Fruit fly (Drosophila melanogaster) whole organism, embryonic: ENCODE results near the gene Rai1.

Experiments
- CG10274 ChIP-seq: fragments of 200-800 bp; sonication (Bioruptor generic); optimal IDR thresholded peaks from 3 replicates; lab custom pipeline; 2017; ENCODE audit warnings: missing biosample characterization, mild to moderate bottlenecking, missing genetic modification characterization
- CG10431 ChIP-seq: fragments of 200-800 bp; sonication (Bioruptor generic); optimal IDR thresholded peaks from 3 replicates; lab custom pipeline; 2018; ENCODE audit warnings: missing biosample characterization, mild to moderate bottlenecking, missing genetic modification characterization
- CG10959 ChIP-seq: fragments of 200-800 bp; sonication (Bioruptor generic); IDR thresholded peaks from 2 replicates; pipeline ENCODE4 v1.3.6; 2022; ENCODE audit warnings: missing biosample characterization, missing genetic modification characterization
- CG10979 ChIP-seq: fragments of 200-800 bp; sonication (Bioruptor generic); optimal IDR thresholded peaks from 2 replicates; lab custom pipeline; 2018; ENCODE audit warnings: missing biosample characterization, mild to moderate bottlenecking, missing genetic modification characterization, moderate library complexity
- CG12769 ChIP-seq: fragments of 200-800 bp; sonication (Bioruptor generic); optimal IDR thresholded peaks from 2 replicates; lab custom pipeline; 2019; ENCODE audit warnings: missing biosample characterization, mild to moderate bottlenecking, missing genetic modification characterization, moderate library complexity
- CG13424 ChIP-seq: fragments of 200-800 bp; sonication (Bioruptor generic); optimal IDR thresholded peaks from 2 replicates; lab custom pipeline; 2019; ENCODE audit warnings: missing biosample characterization, mild to moderate bottlenecking, missing genetic modification characterization, moderate library complexity
- CG13624 ChIP-seq: fragments of 200-800 bp; sonication (Bioruptor generic); optimal IDR thresholded peaks from 2 replicates; lab custom pipeline; 2016; ENCODE audit warnings: missing biosample characterization, missing genetic modification characterization
- CG13775 ChIP-seq: fragments of 200-800 bp; sonication (Bioruptor generic); optimal IDR thresholded peaks from 3 replicates; lab custom pipeline; 2017; ENCODE audit warnings: missing biosample characterization, mild to moderate bottlenecking, missing genetic modification characterization
- CG14441 ChIP-seq: fragments of 200-800 bp; sonication (Bioruptor generic); IDR thresholded peaks from 2 replicates; pipeline ENCODE4 v1.3.6; 2022; ENCODE audit warnings: missing biosample characterization, missing genetic modification characterization
- CG18262 ChIP-seq: fragments of 200-800 bp; optimal IDR thresholded peaks from 3 replicates; lab custom pipeline; 2019; ENCODE audit warnings: missing biosample characterization, mild to moderate bottlenecking, missing genetic modification characterization, moderate library complexity
- CG18619 ChIP-seq: fragments of 200-800 bp; sonication (Bioruptor generic); optimal IDR thresholded peaks from 3 replicates; lab custom pipeline; 2017; ENCODE audit warnings: missing biosample characterization, mild to moderate bottlenecking, missing genetic modification characterization
- CG2202 ChIP-seq: fragments of 200-800 bp; sonication (Bioruptor generic); optimal IDR thresholded peaks from 2 replicates; lab custom pipeline; 2018; ENCODE audit warnings: missing biosample characterization, mild to moderate bottlenecking, missing genetic modification characterization
- CG2712 ChIP-seq: fragments of 200-800 bp; optimal IDR thresholded peaks from 3 replicates; lab custom pipeline; 2019; ENCODE audit warnings: missing biosample characterization, mild to moderate bottlenecking, missing genetic modification characterization, moderate library complexity
- CG34422 ChIP-seq: fragments of 200-800 bp; sonication (Bioruptor generic); IDR thresholded peaks from 3 replicates; pipeline ENCODE4 v1.3.6; 2022; ENCODE audit warnings: missing biosample characterization, missing genetic modification characterization
- CG4820 ChIP-seq: fragments of 200-800 bp; sonication (Bioruptor generic); optimal IDR thresholded peaks from 3 replicates; lab custom pipeline; 2016; ENCODE audit warnings: missing biosample characterization, missing genetic modification characterization
- CG7271 ChIP-seq: fragments of 200-800 bp; sonication (Bioruptor generic); optimal IDR thresholded peaks from 2 replicates; lab custom pipeline; 2018; ENCODE audit warnings: missing biosample characterization, mild to moderate bottlenecking, missing genetic modification characterization, moderate library complexity
- CG8478 ChIP-seq: fragments of >200 bp; optimal IDR thresholded peaks from 2 replicates; lab custom pipeline; 2018
- Chrac-16 ChIP-seq: fragments of 200-800 bp; sonication (Bioruptor generic); optimal IDR thresholded peaks from 3 replicates; lab custom pipeline; 2016; ENCODE audit warnings: missing biosample characterization, missing genetic modification characterization
- Dek ChIP-seq: fragments of 200-800 bp; sonication (Bioruptor generic); optimal IDR thresholded peaks from 3 replicates; lab custom pipeline; 2019; ENCODE audit warnings: missing biosample characterization, mild to moderate bottlenecking, missing genetic modification characterization, moderate library complexity
- Doc2 ChIP-seq: fragments of 200-800 bp; sonication (Bioruptor generic); IDR thresholded peaks from 2 replicates; pipeline ENCODE4 v1.3.6; 2022; ENCODE audit warnings: missing biosample characterization, missing genetic modification characterization
- Dref ChIP-seq: fragments of 200-800 bp; sonication (Bioruptor generic); IDR thresholded peaks from 2 replicates; pipeline ENCODE4 v1.3.6; 2022; ENCODE audit warnings: missing biosample characterization, missing genetic modification characterization
- Gug ChIP-seq: fragments of 200-800 bp; sonication (Bioruptor generic); IDR thresholded peaks from 4 replicates; pipeline ENCODE4 v1.3.6; 2022; ENCODE audit warnings: missing biosample characterization, missing genetic modification characterization
- HLH4C ChIP-seq: fragments of 200-800 bp; sonication (Bioruptor generic); IDR thresholded peaks from 3 replicates; pipeline ENCODE4 v1.3.6; 2022; ENCODE audit warnings: missing biosample characterization, missing genetic modification characterization; ENCODE audit not compliant: partially characterized antibody
- Max ChIP-seq: fragments of 200-800 bp; sonication (Bioruptor generic); optimal IDR thresholded peaks from 2 replicates; lab custom pipeline; 2016; ENCODE audit warnings: missing biosample characterization, mild to moderate bottlenecking, missing genetic modification characterization
- NK7.1 ChIP-seq: fragments of 200-800 bp; sonication (Bioruptor generic); optimal IDR thresholded peaks from 3 replicates; lab custom pipeline; 2016; ENCODE audit warnings: missing biosample characterization, missing genetic modification characterization
- Nf-YC ChIP-seq: fragments of 200-800 bp; optimal IDR thresholded peaks from 3 replicates; lab custom pipeline; 2019; ENCODE audit warnings: missing biosample characterization, mild to moderate bottlenecking, missing genetic modification characterization, moderate library complexity
- NfI ChIP-seq: fragments of 200-800 bp; sonication (Bioruptor generic); optimal IDR thresholded peaks from 3 replicates; lab custom pipeline; 2018; ENCODE audit warnings: missing biosample characterization, mild to moderate bottlenecking, missing genetic modification characterization, moderate library complexity
- Sox100B ChIP-seq: fragments of 200-800 bp; sonication (Bioruptor generic); optimal IDR thresholded peaks from 3 replicates; lab custom pipeline; 2018; ENCODE audit warnings: missing biosample characterization, mild to moderate bottlenecking, missing genetic modification characterization
- Xrp1 ChIP-seq: fragments of 200-800 bp; sonication (Bioruptor generic); IDR thresholded peaks from 2 replicates; pipeline ENCODE4 v1.3.6; 2022; ENCODE audit warnings: missing biosample characterization, missing genetic modification characterization
- ase ChIP-seq: fragments of 200-800 bp; sonication (Bioruptor generic); IDR thresholded peaks from 3 replicates; pipeline ENCODE4 v1.3.6; 2022; ENCODE audit warnings: missing biosample characterization, missing genetic modification characterization
- chn ChIP-seq: fragments of 200-800 bp; sonication (Bioruptor generic); optimal IDR thresholded peaks from 2 replicates; lab custom pipeline; 2016; ENCODE audit warnings: missing biosample characterization, missing genetic modification characterization
- dan ChIP-seq: fragments of 200-800 bp; sonication (Bioruptor generic); IDR thresholded peaks from 2 replicates; pipeline ENCODE4 v1.3.6; 2022; ENCODE audit warnings: missing biosample characterization, missing genetic modification characterization
- dmrt99B ChIP-seq: fragments of 200-800 bp; sonication (Bioruptor generic); optimal IDR thresholded peaks from 2 replicates; lab custom pipeline; 2018; ENCODE audit warnings: missing biosample characterization, mild to moderate bottlenecking, missing genetic modification characterization, moderate library complexity
- eve ChIP-seq, 2 experiments: fragments of >200 bp; optimal IDR thresholded peaks; 2 replicates each; lab custom pipeline; 2017; ENCODE audit warnings: missing biosample characterization in 2 of 2, missing genetic modification characterization in 2 of 2
- fd96Cb ChIP-seq: fragments of 200-800 bp; sonication (Bioruptor generic); optimal IDR thresholded peaks from 2 replicates; lab custom pipeline; 2018; ENCODE audit warnings: missing biosample characterization, mild to moderate bottlenecking, missing genetic modification characterization, moderate library complexity
- gem ChIP-seq: fragments of 200-800 bp; sonication (Bioruptor generic); optimal IDR thresholded peaks from 2 replicates; lab custom pipeline; 2019; ENCODE audit warnings: missing biosample characterization, mild to moderate bottlenecking, missing genetic modification characterization, moderate library complexity
- jigr1 ChIP-seq: fragments of 200-800 bp; sonication (Bioruptor generic); IDR thresholded peaks from 3 replicates; pipeline ENCODE4 v1.3.6; 2022; ENCODE audit warnings: missing biosample characterization, missing genetic modification characterization
- kah ChIP-seq: fragments of 200-800 bp; sonication (Bioruptor generic); optimal IDR thresholded peaks from 2 replicates; lab custom pipeline; 2018; ENCODE audit warnings: missing biosample characterization, mild to moderate bottlenecking, missing genetic modification characterization
- luna ChIP-seq: fragments of 200-800 bp; sonication (Bioruptor generic); optimal IDR thresholded peaks from 2 replicates; lab custom pipeline; 2016; ENCODE audit warnings: missing biosample characterization, missing genetic modification characterization
- nerfin-1 ChIP-seq: fragments of 200-800 bp; sonication (Bioruptor generic); optimal IDR thresholded peaks from 3 replicates; lab custom pipeline; 2019; ENCODE audit warnings: missing biosample characterization, mild to moderate bottlenecking, missing genetic modification characterization, moderate library complexity
- nmo ChIP-seq: fragments of 200-800 bp; sonication (Bioruptor generic); optimal IDR thresholded peaks from 2 replicates; lab custom pipeline; 2018; ENCODE audit warnings: missing biosample characterization, mild to moderate bottlenecking, missing genetic modification characterization, moderate library complexity
- p53 ChIP-seq: fragments of 200-800 bp; sonication (Bioruptor generic); optimal IDR thresholded peaks from 2 replicates; lab custom pipeline; 2016; ENCODE audit warnings: missing biosample characterization, missing genetic modification characterization
- peb ChIP-seq: fragments of 200-800 bp; sonication (Bioruptor generic); IDR thresholded peaks from 2 replicates; pipeline ENCODE4 v1.3.6; 2022; ENCODE audit warnings: missing biosample characterization, missing genetic modification characterization
- phol ChIP-seq: fragments of 200-800 bp; sonication (Bioruptor generic); optimal IDR thresholded peaks from 3 replicates; lab custom pipeline; 2018; ENCODE audit warnings: missing biosample characterization, mild to moderate bottlenecking, missing genetic modification characterization, moderate library complexity
- prd ChIP-seq, 3 experiments: fragments of >200 bp in 2 of 3; fragments of 200-800 bp in 1 of 3; sonication (Bioruptor generic) in 1 of 3; optimal IDR thresholded peaks in 2 of 3; IDR thresholded peaks in 1 of 3; 2 replicates in 2 of 3; 3 replicates in 1 of 3; pipeline versions ENCODE4 v1.3.6 to Lab custom; 2017 to 2022; ENCODE audit warnings: missing biosample characterization in 1 of 3, missing genetic modification characterization in 1 of 3
- pzg ChIP-seq: fragments of 200-800 bp; sonication (Bioruptor generic); optimal IDR thresholded peaks from 3 replicates; lab custom pipeline; 2018; ENCODE audit warnings: missing biosample characterization, mild to moderate bottlenecking, missing genetic modification characterization, moderate library complexity
- sisA ChIP-seq: fragments of 200-800 bp; sonication (Bioruptor generic); IDR thresholded peaks from 2 replicates; pipeline ENCODE4 v1.3.6; 2022; ENCODE audit warnings: missing biosample characterization, missing genetic modification characterization
- slbo ChIP-seq: fragments of 200-800 bp; sonication (Bioruptor generic); IDR thresholded peaks from 2 replicates; pipeline ENCODE4 v1.3.6; 2022; ENCODE audit warnings: missing biosample characterization, missing genetic modification characterization
- trem ChIP-seq: fragments of 200-800 bp; optimal IDR thresholded peaks from 3 replicates; lab custom pipeline; 2019; ENCODE audit warnings: missing biosample characterization, mild to moderate bottlenecking, missing genetic modification characterization, moderate library complexity
- vvl ChIP-seq: fragments of 200-800 bp; sonication (Bioruptor generic); IDR thresholded peaks from 2 replicates; pipeline ENCODE4 v1.3.6; 2022; ENCODE audit warnings: missing biosample characterization, missing genetic modification characterization
- z ChIP-seq: fragments of 200-800 bp; sonication (Bioruptor generic); IDR thresholded peaks from 3 replicates; pipeline ENCODE4 v1.3.6; 2022; ENCODE audit warnings: missing biosample characterization, missing genetic modification characterization
- zf30C ChIP-seq: fragments of 200-800 bp; sonication (Bioruptor generic); optimal IDR thresholded peaks from 3 replicates; lab custom pipeline; 2018; ENCODE audit warnings: missing biosample characterization, mild to moderate bottlenecking, missing genetic modification characterization

Gene Rai1

dm6 chrX:16848978-16849377 lies 45.8 kb upstream of the Rai1 start (continued):
- TF ChIP-seq p53 (GFP tag; lab: Kevin White, UChicago): no peak
- no peak for TF ChIP-seq Doc2
- TF ChIP-seq luna (GFP tag; lab: Kevin White, UChicago): no peak
- TF ChIP-seq ase: no peak
- no peak for TF ChIP-seq HLH4C (GFP tag; lab: Robert Waterston, UW)
- no peak for TF ChIP-seq Dref (GFP tag; lab: Robert Waterston, UW)
- no peak for TF ChIP-seq CG13775 (GFP tag; lab: Kevin White, UChicago)
- peak; percentile 39 for TF ChIP-seq dmrt99B
- TF ChIP-seq CG10274 (GFP tag; lab: Kevin White, UChicago): peak; percentile 64
- no peak for TF ChIP-seq slbo (GFP tag; lab: Robert Waterston, UW)
- TF ChIP-seq Dek (tag; lab: Kevin White, UChicago): no peak
- TF ChIP-seq NfI (GFP tag; lab: Kevin White, UChicago): no peak
- TF ChIP-seq CG14441: no peak
- TF ChIP-seq Sox100B: peak; percentile 7
- no peak for TF ChIP-seq CG18619 (GFP tag; lab: Kevin White, UChicago)
- TF ChIP-seq Chrac-16 (GFP tag; lab: Kevin White, UChicago): no peak
- TF ChIP-seq CG7271 (tag; lab: Kevin White, UChicago): no peak
- TF ChIP-seq CG2202 (tag; lab: Kevin White, UChicago): no peak
- TF ChIP-seq Xrp1 (GFP tag; lab: Robert Waterston, UW): peak; percentile 34; the same call in 1 of the 2 replicates
- TF ChIP-seq prd (optimal IDR thresholded peaks at IDR 0.05; lab: Kevin White, UChicago): no peak
- peak; percentile 24; the same call in 1 of the 3 replicates for TF ChIP-seq prd (GFP tag; IDR thresholded peaks at IDR 0.05; lab: Robert Waterston, UW)
- TF ChIP-seq CG10431: no peak
- TF ChIP-seq CG34422 (GFP tag; lab: Robert Waterston, UW): no peak
- peak; percentile 16 for TF ChIP-seq CG2712
- TF ChIP-seq peb (GFP tag; lab: Robert Waterston, UW): 0 out of 2 replicates have a peak, but pooled peaks have one; percentile 13
- no peak for TF ChIP-seq CG8478
- TF ChIP-seq CG10959 (GFP tag; lab: Robert Waterston, UW): no peak
- no peak for TF ChIP-seq nerfin-1 (tag; lab: Kevin White, UChicago)
- TF ChIP-seq CG13624 (GFP tag; lab: Kevin White, UChicago): no peak
- peak; percentile 12 for TF ChIP-seq CG13424 (tag; lab: Kevin White, UChicago)
- no peak for TF ChIP-seq vvl (GFP tag; lab: Robert Waterston, UW)
- no peak for TF ChIP-seq NK7.1 (GFP tag; lab: Kevin White, UChicago)
- no peak for TF ChIP-seq z (GFP tag; lab: Robert Waterston, UW)
- TF ChIP-seq trem (tag; lab: Kevin White, UChicago): no peak
- TF ChIP-seq chn (GFP tag; lab: Kevin White, UChicago): no peak
- TF ChIP-seq CG10979 (tag; lab: Kevin White, UChicago): peak; percentile 53
- TF ChIP-seq CG18262: peak; percentile 6
- no peak for TF ChIP-seq Gug (GFP tag; lab: Robert Waterston, UW)
- TF ChIP-seq pzg: no peak
- TF ChIP-seq Nf-YC: no peak
- peak; percentile 39 for TF ChIP-seq gem (tag; lab: Kevin White, UChicago)
- TF ChIP-seq nmo (GFP tag; lab: Kevin White, UChicago): peak; percentile 1
- TF ChIP-seq eve (GFP tag; optimal IDR thresholded peaks at IDR 0.05; lab: Kevin White, UChicago): no peak
- TF ChIP-seq phol (tag; lab: Kevin White, UChicago): peak; percentile 40
- TF ChIP-seq Max: no peak
- TF ChIP-seq kah (GFP tag; lab: Kevin White, UChicago): no peak
- no peak for TF ChIP-seq dan (GFP tag; lab: Robert Waterston, UW)
- peak; percentile 28 for TF ChIP-seq fd96Cb (tag; lab: Kevin White, UChicago)
- TF ChIP-seq sisA (GFP tag; lab: Robert Waterston, UW): peak; percentile 41
- no peak for TF ChIP-seq jigr1 (GFP tag; lab: Robert Waterston, UW)
- TF ChIP-seq zf30C (GFP tag; lab: Kevin White, UChicago): no peak
- TF ChIP-seq CG12769 (tag; lab: Kevin White, UChicago): no peak
- peak; percentile 1 for TF ChIP-seq CG4820
